Worm (Caenorhabditis elegans): ENCODE data around the gene R07A4.2.
A peak's percentile ranks its signal among the peaks of the same experiment; 100 is the strongest.

DNA sequence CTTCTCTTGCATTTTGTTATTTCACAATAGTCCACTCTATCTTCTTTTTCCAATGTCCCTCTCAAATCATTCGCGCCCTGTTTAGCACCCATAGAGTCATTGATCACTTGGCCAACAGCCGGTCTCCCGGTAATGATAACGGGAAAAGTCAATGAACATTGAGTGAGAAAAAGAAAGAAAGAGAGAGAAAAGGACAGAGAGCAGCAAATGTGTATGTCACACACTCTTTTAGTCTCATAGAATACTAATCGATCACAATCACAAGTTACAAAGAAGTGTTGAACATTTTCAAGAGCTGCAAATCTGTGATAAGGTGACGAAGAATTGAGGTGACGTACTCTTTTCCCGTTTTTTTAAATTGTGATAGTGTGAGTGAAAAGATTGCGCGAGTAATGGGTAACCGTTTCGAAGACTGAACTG, 25.9 kb upstream of the R07A4.2 start:
- TF ChIP-seq zag-1 (tag; optimal IDR thresholded peaks at IDR 0.05) (no peak), nhr-102 (tag; optimal IDR thresholded peaks at IDR 0.05) (peak; percentile 48), dve-1 (tag; optimal IDR thresholded peaks at IDR 0.05; ENCODE audit: insufficient read depth) (peak; percentile 94), lin-1 (GFP tag; IDR thresholded peaks at IDR 0.05) (peak; percentile 60; the same call in 1 of the 2 replicates), nhr-77 (tag; optimal IDR thresholded peaks at IDR 0.05) (peak; percentile 90), egl-27 (tag; optimal IDR thresholded peaks at IDR 0.05) (no peak), nhr-111 (GFP tag; optimal IDR thresholded peaks at IDR 0.05) (no peak), mdl-1 (tag; optimal IDR thresholded peaks at IDR 0.05) (peak in 1 of 2 experiments; percentile 69), fkh-10 (GFP tag; optimal IDR thresholded peaks at IDR 0.05) (no peak), Y105C5A.15 (GFP tag; IDR thresholded peaks at IDR 0.05) (no peak), ces-1 (GFP tag; optimal IDR thresholded peaks at IDR 0.05) (no peak), ztf-11 (tag; optimal IDR thresholded peaks at IDR 0.05) (no peak)
